Fruit fly (Drosophila melanogaster): ENCODE results near the gene ppk14.

Gene ppk14

dm6 chr2L:6343084-6343873 is 11.5 kb upstream of the ppk14 start (continued):
- TF ChIP-seq aop (GFP tag; IDR thresholded peaks at IDR 0.05), result 0 out of 2 replicates have a peak, but pooled peaks have one; percentile 15
- TF ChIP-seq CG8765 (GFP tag; IDR thresholded peaks at IDR 0.05), result 0 out of 2 replicates have a peak, but pooled peaks have one; percentile 16
- TF ChIP-seq rib (GFP tag; IDR thresholded peaks at IDR 0.05), result peak; percentile 68
- TF ChIP-seq CG10267 (tag; optimal IDR thresholded peaks at IDR 0.05), result peak; percentile 23
- no peak for TF ChIP-seq CG14014 (GFP tag; IDR thresholded peaks at IDR 0.05)
- TF ChIP-seq ase (GFP tag; IDR thresholded peaks at IDR 0.05), result no peak
- TF ChIP-seq CG1529 (GFP tag; optimal IDR thresholded peaks at IDR 0.05), result no peak
- peak; percentile 4 for TF ChIP-seq Mad (GFP tag; optimal IDR thresholded peaks at IDR 0.05)
- peak; percentile 87 for TF ChIP-seq CG2199 (GFP tag; IDR thresholded peaks at IDR 0.05)
- no peak for TF ChIP-seq hth (optimal IDR thresholded peaks at IDR 0.05)
- peak; percentile 12 for TF ChIP-seq slp2 (GFP tag; optimal IDR thresholded peaks at IDR 0.05)
- TF ChIP-seq Stat92E (GFP tag; optimal IDR thresholded peaks at IDR 0.05), result peak in 1 of 3 experiments; percentile 16
- peak; percentile 31 for TF ChIP-seq CG17829 (tag; optimal IDR thresholded peaks at IDR 0.05)
- no peak for TF ChIP-seq jing (GFP tag; optimal IDR thresholded peaks at IDR 0.05)
- no peak for TF ChIP-seq salm (tag; optimal IDR thresholded peaks at IDR 0.05)
- TF ChIP-seq CG6175 (GFP tag; IDR thresholded peaks at IDR 0.05), result 0 out of 3 replicates have a peak, but pooled peaks have one; percentile 43
- no peak for TF ChIP-seq CG17568 (GFP tag; optimal IDR thresholded peaks at IDR 0.05)
- TF ChIP-seq gfzf (GFP tag; optimal IDR thresholded peaks at IDR 0.05), result peak; percentile 92
- TF ChIP-seq mam (GFP tag; optimal IDR thresholded peaks at IDR 0.05), result no peak
- TF ChIP-seq chinmo (GFP tag; IDR thresholded peaks at IDR 0.05; ENCODE audit: partially characterized antibody), result 0 out of 4 replicates have a peak, but pooled peaks have one; percentile 19
- no peak for TF ChIP-seq B-H2 (GFP tag; optimal IDR thresholded peaks at IDR 0.05)
- peak; percentile 60 for TF ChIP-seq Hey (tag; optimal IDR thresholded peaks at IDR 0.05)
- TF ChIP-seq peb (GFP tag; IDR thresholded peaks at IDR 0.05), result no peak
- TF ChIP-seq fd102C (GFP tag; optimal IDR thresholded peaks at IDR 0.05), result no peak
- TF ChIP-seq CG5953 (GFP tag; IDR thresholded peaks at IDR 0.05), result no peak
- 0 out of 2 replicates have a peak, but pooled peaks have one; percentile 20 for TF ChIP-seq hbn (GFP tag; IDR thresholded peaks at IDR 0.05; ENCODE audit: partially characterized antibody)
- no peak for TF ChIP-seq chif (GFP tag; optimal IDR thresholded peaks at IDR 0.05)
- no peak for TF ChIP-seq unc-4 (GFP tag; IDR thresholded peaks at IDR 0.05; ENCODE audit: partially characterized antibody)
- peak; percentile 57 for TF ChIP-seq kah (GFP tag; optimal IDR thresholded peaks at IDR 0.05)
- peak; percentile 4 for TF ChIP-seq Dek (tag; optimal IDR thresholded peaks at IDR 0.05)
- no peak for TF ChIP-seq fd96Cb (tag; optimal IDR thresholded peaks at IDR 0.05)
- no peak for TF ChIP-seq CG43689 (GFP tag; IDR thresholded peaks at IDR 0.05)
- TF ChIP-seq E2f2 (GFP tag; IDR thresholded peaks at IDR 0.05), result peak; percentile 99
- TF ChIP-seq HmgZ (tag; optimal IDR thresholded peaks at IDR 0.05), result peak; percentile 74
- peak; percentile 62 for TF ChIP-seq caup (GFP tag; optimal IDR thresholded peaks at IDR 0.05; ENCODE audit: severe bottlenecking)
- TF ChIP-seq vvl (GFP tag; IDR thresholded peaks at IDR 0.05), result peak; percentile 68
- TF ChIP-seq CG17328 (GFP tag; IDR thresholded peaks at IDR 0.05), result peak; percentile 21; the same call in 1 of the 2 replicates
- TF ChIP-seq CG32532 (GFP tag; IDR thresholded peaks at IDR 0.05), result 0 out of 2 replicates have a peak, but pooled peaks have one; percentile 5
- no peak for TF ChIP-seq Sox102F (GFP tag; optimal IDR thresholded peaks at IDR 0.05)
- TF ChIP-seq repo (GFP tag; optimal IDR thresholded peaks at IDR 0.05), result peak; percentile 9
- no peak for TF ChIP-seq kni (GFP tag; optimal IDR thresholded peaks at IDR 0.05)
- TF ChIP-seq pum (GFP tag; optimal IDR thresholded peaks at IDR 0.05), result no peak
- TF ChIP-seq CG42726 (GFP tag; IDR thresholded peaks at IDR 0.05; ENCODE audit: partially characterized antibody), result peak; percentile 65
- no peak for TF ChIP-seq D (optimal IDR thresholded peaks at IDR 0.05)
- no peak for TF ChIP-seq D (GFP tag; optimal IDR thresholded peaks at IDR 0.05)
- TF ChIP-seq CG2116 (GFP tag; optimal IDR thresholded peaks at IDR 0.05), result peak; percentile 49
- no peak for TF ChIP-seq CG12155 (GFP tag; optimal IDR thresholded peaks at IDR 0.05)
- peak; percentile 13 for TF ChIP-seq CG7839 (tag; optimal IDR thresholded peaks at IDR 0.05)
- peak; percentile 54 for TF ChIP-seq Sin3A (optimal IDR thresholded peaks at IDR 0.05)
